Fruit fly (Drosophila melanogaster) whole organism, adult: ENCODE results near the gene CecA2.

Experiments
- CG11617 ChIP-seq: fragments of 200-800 bp; sonication (Bioruptor generic); optimal IDR thresholded peaks from 2 replicates; lab custom pipeline; 2017; ENCODE audit warnings: mild to moderate bottlenecking, missing biosample characterization, missing genetic modification reagents, missing genetic modification characterization
- CG33017 ChIP-seq: fragments of 200-800 bp; sonication (Bioruptor generic); optimal IDR thresholded peaks from 2 replicates; lab custom pipeline; 2018; ENCODE audit warnings: missing biosample characterization, mild to moderate bottlenecking, missing genetic modification characterization, moderate library complexity
- Mnt ChIP-seq: fragments of 200-800 bp; sonication (Bioruptor generic); optimal IDR thresholded peaks from 2 replicates; lab custom pipeline; 2016; ENCODE audit warnings: missing biosample characterization, mild to moderate bottlenecking, missing genetic modification characterization
- bab1 ChIP-seq: fragments of 200-800 bp; sonication (Bioruptor generic); optimal IDR thresholded peaks from 3 replicates; lab custom pipeline; 2019; ENCODE audit warnings: missing biosample characterization, mild to moderate bottlenecking, missing genetic modification characterization, moderate library complexity
- tj ChIP-seq: fragments of 200-800 bp; sonication (Bioruptor generic); optimal IDR thresholded peaks from 3 replicates; lab custom pipeline; 2017; ENCODE audit warnings: missing biosample characterization, mild to moderate bottlenecking, missing genetic modification characterization, moderate library complexity

DNA sequence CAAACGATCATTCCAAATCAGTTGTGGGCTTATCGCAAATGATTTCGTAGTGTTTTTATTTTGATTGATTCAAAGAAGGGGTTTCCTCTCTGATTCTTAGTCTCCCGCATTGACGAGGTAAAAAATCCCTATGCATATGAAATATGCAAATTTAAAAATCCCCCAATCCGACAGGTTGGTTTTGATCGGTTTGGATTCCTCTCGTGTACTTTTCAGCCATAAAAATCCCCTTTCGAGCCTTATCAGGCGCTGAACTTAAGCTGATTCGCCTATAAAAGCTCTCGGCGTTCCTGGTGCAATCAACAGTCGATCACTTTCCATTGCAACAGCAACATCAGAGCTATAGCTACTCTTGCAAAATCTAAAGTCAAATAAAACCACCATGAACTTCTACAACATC, at the start of gene CecA2:
- TF ChIP-seq Mnt (GFP tag; lab: Kevin White, UChicago): no peak
- no peak for TF ChIP-seq CG33017 (tag; lab: Kevin White, UChicago)
- no peak for TF ChIP-seq tj
- TF ChIP-seq CG11617 (GFP tag; lab: Kevin White, UChicago): no peak
- TF ChIP-seq bab1: no peak
